Fruit fly (Drosophila melanogaster): ENCODE measurements around the gene Blos2.
A peak's percentile ranks its signal among the peaks of the same experiment; 100 is the strongest.

Blos2 gene

DNA sequence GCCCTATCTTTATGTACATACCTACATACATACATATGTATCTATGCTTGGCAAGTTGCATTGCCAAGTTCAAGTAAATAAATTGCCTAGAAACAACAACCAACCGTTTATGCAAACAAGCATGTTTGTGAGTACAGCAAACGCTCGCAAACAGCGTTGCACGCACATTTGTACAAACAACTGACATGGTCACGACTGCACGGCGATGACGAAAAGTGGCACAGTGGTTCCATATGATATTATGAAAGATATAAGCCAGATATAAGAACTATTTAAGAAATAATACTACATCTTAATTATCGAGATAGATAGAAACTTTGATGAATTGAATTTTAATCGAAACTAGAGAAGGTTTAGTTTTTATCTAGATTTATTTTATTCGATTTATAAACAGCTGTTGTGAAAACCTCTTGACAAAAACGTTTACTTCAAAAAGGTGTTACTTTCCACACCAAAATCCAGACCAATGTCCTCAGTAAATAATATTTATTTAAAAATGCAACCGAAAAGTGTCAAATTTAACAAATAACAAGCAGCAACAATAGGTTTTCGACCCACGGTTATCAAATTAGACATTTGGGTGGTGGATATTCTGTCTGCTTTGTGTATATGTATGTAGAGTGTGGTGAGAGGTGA, 28.6 kb downstream of the Blos2 start (continued):
- TF ChIP-seq D (optimal IDR thresholded peaks at IDR 0.05): no peak
- TF ChIP-seq D (GFP tag; optimal IDR thresholded peaks at IDR 0.05): peak; percentile 87
- peak; percentile 34 for TF ChIP-seq en (GFP tag; optimal IDR thresholded peaks at IDR 0.05)
- TF ChIP-seq CG16863 (GFP tag; optimal IDR thresholded peaks at IDR 0.05): peak; percentile 87
- TF ChIP-seq twi (tag; optimal IDR thresholded peaks at IDR 0.05): peak; percentile 81
- TF ChIP-seq Xrp1 (GFP tag; IDR thresholded peaks at IDR 0.05): peak; percentile 87
- TF ChIP-seq z (GFP tag; IDR thresholded peaks at IDR 0.05): peak; percentile 76; the same call in 1 of the 3 replicates
- TF ChIP-seq CG18011 (GFP tag; optimal IDR thresholded peaks at IDR 0.05): peak; percentile 77
- TF ChIP-seq CG1233 (GFP tag; optimal IDR thresholded peaks at IDR 0.05): peak; percentile 85
- TF ChIP-seq pum (GFP tag; optimal IDR thresholded peaks at IDR 0.05): peak; percentile 75
- TF ChIP-seq jumu (GFP tag; optimal IDR thresholded peaks at IDR 0.05): peak; percentile 68
- TF ChIP-seq org-1 (GFP tag; optimal IDR thresholded peaks at IDR 0.05): peak; percentile 90
- no peak for TF ChIP-seq ftz-f1 (GFP tag; optimal IDR thresholded peaks at IDR 0.05)
- peak; percentile 92 for TF ChIP-seq CG13775 (GFP tag; optimal IDR thresholded peaks at IDR 0.05)
- TF ChIP-seq phol (tag; optimal IDR thresholded peaks at IDR 0.05): peak; percentile 91
- TF ChIP-seq ci (GFP tag; IDR thresholded peaks at IDR 0.05): peak; percentile 88
- peak; percentile 22; the same call in 1 of the 2 replicates for TF ChIP-seq aop (GFP tag; IDR thresholded peaks at IDR 0.05)
- TF ChIP-seq CG13123 (GFP tag; optimal IDR thresholded peaks at IDR 0.05): peak; percentile 75
- TF ChIP-seq Hand (GFP tag; optimal IDR thresholded peaks at IDR 0.05): peak; percentile 82
- peak; percentile 54 for TF ChIP-seq CG9609 (GFP tag; optimal IDR thresholded peaks at IDR 0.05)
- TF ChIP-seq Oaz (GFP tag; IDR thresholded peaks at IDR 0.05): peak; percentile 43; the same call in 1 of the 2 replicates
- TF ChIP-seq CG9727 (GFP tag; optimal IDR thresholded peaks at IDR 0.05): peak; percentile 97
- TF ChIP-seq CG4854 (GFP tag; optimal IDR thresholded peaks at IDR 0.05): peak; percentile 73
- no peak for TF ChIP-seq amos (GFP tag; IDR thresholded peaks at IDR 0.05; ENCODE audit: partially characterized antibody)
- peak; percentile 67 for TF ChIP-seq Ets97D (GFP tag; optimal IDR thresholded peaks at IDR 0.05)
- TF ChIP-seq disco-r (GFP tag; optimal IDR thresholded peaks at IDR 0.05): peak; percentile 73
- peak; percentile 74; the same call in 2 of the 3 replicates for TF ChIP-seq sr (GFP tag; IDR thresholded peaks at IDR 0.05)
- peak; percentile 47 for TF ChIP-seq CG12942 (GFP tag; optimal IDR thresholded peaks at IDR 0.05)
- peak; percentile 92 for TF ChIP-seq Xbp1 (GFP tag; optimal IDR thresholded peaks at IDR 0.05)
- no peak for TF ChIP-seq ato (GFP tag; IDR thresholded peaks at IDR 0.05; ENCODE audit: partially characterized antibody)
- peak; percentile 20 for TF ChIP-seq Hey (tag; optimal IDR thresholded peaks at IDR 0.05)
- peak; percentile 45 for TF ChIP-seq CG9817 (tag; optimal IDR thresholded peaks at IDR 0.05)
- TF ChIP-seq dan (GFP tag; IDR thresholded peaks at IDR 0.05): no peak; the same call in 1 of the 2 replicates
- peak; percentile 58 for TF ChIP-seq Antp (GFP tag; optimal IDR thresholded peaks at IDR 0.05)
- TF ChIP-seq nmo (GFP tag; optimal IDR thresholded peaks at IDR 0.05): peak; percentile 96
- TF ChIP-seq CG15479 (GFP tag; optimal IDR thresholded peaks at IDR 0.05): peak; percentile 82
- TF ChIP-seq CG9437 (GFP tag; optimal IDR thresholded peaks at IDR 0.05): peak; percentile 96
- peak; percentile 57 for TF ChIP-seq CG4707 (GFP tag; optimal IDR thresholded peaks at IDR 0.05)
- TF ChIP-seq CG12104 (GFP tag; optimal IDR thresholded peaks at IDR 0.05): peak; percentile 87
- TF ChIP-seq CG10654 (GFP tag; optimal IDR thresholded peaks at IDR 0.05): peak; percentile 52
- TF ChIP-seq corto (GFP tag; optimal IDR thresholded peaks at IDR 0.05): peak; percentile 49
- peak; percentile 83; the same call in 1 of the 2 replicates for TF ChIP-seq Atf6 (GFP tag; IDR thresholded peaks at IDR 0.05)
- no peak for TF ChIP-seq mld (GFP tag; IDR thresholded peaks at IDR 0.05; ENCODE audit: partially characterized antibody)
- peak; percentile 59 for TF ChIP-seq nerfin-1 (tag; optimal IDR thresholded peaks at IDR 0.05)
- TF ChIP-seq CG6791 (GFP tag; IDR thresholded peaks at IDR 0.05; ENCODE audit: partially characterized antibody): no peak
- TF ChIP-seq pnt (GFP tag; optimal IDR thresholded peaks at IDR 0.05): peak; percentile 69
- peak; percentile 75 for TF ChIP-seq Jarid2 (GFP tag; optimal IDR thresholded peaks at IDR 0.05)
- TF ChIP-seq luna (GFP tag; optimal IDR thresholded peaks at IDR 0.05): no peak
- TF ChIP-seq mam (GFP tag; optimal IDR thresholded peaks at IDR 0.05): peak; percentile 71
- TF ChIP-seq CG4360 (GFP tag; IDR thresholded peaks at IDR 0.05): peak; percentile 86
